Fruit fly (Drosophila melanogaster): ENCODE results near the gene CG18547.

Gene CG18547

dm6 chr3R:11979879-11980571 lies at the start of gene CG18547:
CG18547 (minus strand) TSS chr3R:11980390.
- no peak for TF ChIP-seq CTCF (optimal IDR thresholded peaks at IDR 0.05)
- TF ChIP-seq CG8478 (optimal IDR thresholded peaks at IDR 0.05) = no peak

dm6 chr3R:12020987-12021386 lies 40.8 kb upstream of the CG18547 start:
- TF ChIP-seq CTCF (optimal IDR thresholded peaks at IDR 0.05) (no peak), CG8478 (optimal IDR thresholded peaks at IDR 0.05) (no peak)

- no peak for TF ChIP-seq CTCF (optimal IDR thresholded peaks at IDR 0.05)
- no peak for TF ChIP-seq CG8478 (optimal IDR thresholded peaks at IDR 0.05)
Observed at dm6 chr3R:12016828-12017280, 36.7 kb upstream of the CG18547 start, which contains the start of the genes DCAF12 and Spt3. DCAF12 (minus strand) TSS chr3R:12017031. Spt3 (plus strand) TSS chr3R:12017156.

- no peak for TF ChIP-seq CG8478 (optimal IDR thresholded peaks at IDR 0.05)
- TF ChIP-seq CTCF (optimal IDR thresholded peaks at IDR 0.05) = no peak
Observed at dm6 chr3R:12010202-12010824, 30.1 kb upstream of the CG18547 start, which contains the start of the genes KLHL18 and GCC185. KLHL18 (minus strand) TSS chr3R:12010434. GCC185 (plus strand) TSS chr3R:12010772.

dm6 chr3R:12006417-12006816 lies 26.2 kb upstream of the CG18547 start:
- no peak for TF ChIP-seq CTCF (optimal IDR thresholded peaks at IDR 0.05)
- no peak for TF ChIP-seq CG8478 (optimal IDR thresholded peaks at IDR 0.05)

- TF ChIP-seq CTCF (optimal IDR thresholded peaks at IDR 0.05) (no peak), CG8478 (optimal IDR thresholded peaks at IDR 0.05) (no peak)
Observed at dm6 chr3R:12005417-12005816, 25.2 kb upstream of the CG18547 start, which contains the start of gene Tk. Tk (minus strand) TSS chr3R:12005473.

dm6 chr3R:11999074-11999473 lies 18.9 kb upstream of the CG18547 start, which contains the start of gene Ect3:
Ect3 (plus strand) TSS chr3R:11999278.
- TF ChIP-seq CTCF (optimal IDR thresholded peaks at IDR 0.05) = no peak
- TF ChIP-seq CG8478 (optimal IDR thresholded peaks at IDR 0.05) = no peak

dm6 chr3R:11998130-11998529 lies 17.9 kb upstream of the CG18547 start:
- TF ChIP-seq CG8478 (optimal IDR thresholded peaks at IDR 0.05) = no peak
- TF ChIP-seq CTCF (optimal IDR thresholded peaks at IDR 0.05) = no peak

dm6 chr3R:11992934-11993670 lies 12.9 kb upstream of the CG18547 start, which contains the start of gene mfas:
mfas (minus strand) TSS chr3R:11993315.
- TF ChIP-seq CTCF (optimal IDR thresholded peaks at IDR 0.05) (no peak), CG8478 (optimal IDR thresholded peaks at IDR 0.05) (no peak)

dm6 chr3R:11991538-11992164 lies 11.5 kb upstream of the CG18547 start:
- no peak for TF ChIP-seq CTCF (optimal IDR thresholded peaks at IDR 0.05)

- TF ChIP-seq CG8478 (optimal IDR thresholded peaks at IDR 0.05) (no peak), CTCF (optimal IDR thresholded peaks at IDR 0.05) (no peak)
Observed at dm6 chr3R:11989996-11990395, 9.8 kb upstream of the CG18547 start.

- TF ChIP-seq CG8478 (optimal IDR thresholded peaks at IDR 0.05) = no peak
Observed at dm6 chr3R:11989206-11989605, 9.0 kb upstream of the CG18547 start.

- TF ChIP-seq CTCF (optimal IDR thresholded peaks at IDR 0.05) (no peak), CG8478 (optimal IDR thresholded peaks at IDR 0.05) (no peak)
Observed at dm6 chr3R:11984862-11985261, 4.7 kb upstream of the CG18547 start.

dm6 chr3R:11984441-11984840 lies 4.3 kb upstream of the CG18547 start, which contains the start of gene CG3397:
CG3397 (minus strand) TSS chr3R:11984541.
- TF ChIP-seq CTCF (optimal IDR thresholded peaks at IDR 0.05) (no peak), CG8478 (optimal IDR thresholded peaks at IDR 0.05) (no peak)

dm6 chr3R:11982547-11982946 lies 2.4 kb upstream of the CG18547 start:
- no peak for TF ChIP-seq CTCF (optimal IDR thresholded peaks at IDR 0.05)
- TF ChIP-seq CG8478 (optimal IDR thresholded peaks at IDR 0.05) = no peak

Data from S2 (cell line).